Worm (Caenorhabditis elegans) whole organism, L1 larva: ENCODE results near the gene ifg-1.

ENCODE experiments used
- C04F5.9 ChIP-seq: sonication (generic microtip); optimal IDR thresholded peaks from 2 replicates; lab custom pipeline; 2016; ENCODE audit warnings: missing genetic modification characterization, missing compliant biosample characterization
- C16A3.4 ChIP-seq: fragments of 150-350 bp; optimal IDR thresholded peaks from 2 replicates; lab custom pipeline; 2014; ENCODE audit warnings: missing biosample characterization, missing genetic modification characterization
- F16B12.6 ChIP-seq: fragments of 150-350 bp; optimal IDR thresholded peaks from 2 replicates; lab custom pipeline; 2014; ENCODE audit warnings: missing biosample characterization, missing genetic modification characterization
- aha-1 ChIP-seq: fragments of 150-350 bp; optimal IDR thresholded peaks from 2 replicates; lab custom pipeline; 2014; ENCODE audit warnings: missing biosample characterization, missing genetic modification characterization
- ama-1 ChIP-seq: fragments of 150-350 bp; optimal IDR thresholded peaks from 2 replicates; lab custom pipeline; 2014
- blmp-1 ChIP-seq: fragments of 150-350 bp; optimal IDR thresholded peaks from 2 replicates; lab custom pipeline; 2014; ENCODE audit warnings: missing biosample characterization, missing genetic modification characterization
- ceh-8 ChIP-seq: fragments of 200-800 bp; sonication (Bioruptor generic); optimal IDR thresholded peaks from 2 replicates; lab custom pipeline; 2018; ENCODE audit warnings: mild to moderate bottlenecking, missing genetic modification characterization, moderate library complexity, missing compliant biosample characterization
- ceh-82 ChIP-seq, 3 experiments: fragments of 150-350 bp in 1 of 3; sonication (generic microtip) in 2 of 3; optimal IDR thresholded peaks; 2 replicates each; lab custom pipeline; 2014 to 2017; ENCODE audit warnings: missing biosample characterization in 3 of 3, missing genetic modification characterization in 3 of 3
- ces-1 ChIP-seq: fragments of 150-350 bp; optimal IDR thresholded peaks from 2 replicates; lab custom pipeline; 2014; ENCODE audit warnings: missing biosample characterization, missing genetic modification reagents, missing genetic modification characterization
- dpl-1 ChIP-seq, 3 experiments: fragments of 150-350 bp in 2 of 3; sonication (generic microtip) in 1 of 3; optimal IDR thresholded peaks; 2 replicates each; lab custom pipeline; 2014 to 2017; ENCODE audit warnings: missing biosample characterization in 3 of 3, missing genetic modification characterization in 3 of 3, missing genetic modification reagents in 3 of 3
- dsc-1 ChIP-seq: sonication (generic microtip); optimal IDR thresholded peaks from 2 replicates; lab custom pipeline; 2016; ENCODE audit warnings: mild to moderate bottlenecking, missing genetic modification characterization, missing compliant biosample characterization
- efl-1 ChIP-seq, 4 experiments: fragments of 150-350 bp; optimal IDR thresholded peaks in 3 of 4; peaks in 1 of 4; 1 replicate in 1 of 4; 2 replicates in 3 of 4; lab custom pipeline; 2014; ENCODE audit warnings: missing biosample characterization in 2 of 4, missing genetic modification characterization in 2 of 4, missing genetic modification reagents in 2 of 4
- egl-13 ChIP-seq: sonication (generic microtip); optimal IDR thresholded peaks from 2 replicates; lab custom pipeline; 2016; ENCODE audit warnings: missing genotype, missing genetic modification reagents, missing genetic modification characterization, missing compliant biosample characterization
- elt-2 ChIP-seq: sonication (generic microtip); optimal IDR thresholded peaks from 2 replicates; lab custom pipeline; 2016; ENCODE audit warnings: missing genetic modification characterization, mild to moderate bottlenecking, inconsistent platforms, missing compliant biosample characterization, missing genetic modification reagents
- fkh-10 ChIP-seq: sonication (generic microtip); optimal IDR thresholded peaks from 2 replicates; lab custom pipeline; 2017; ENCODE audit warnings: missing biosample characterization, missing genetic modification reagents, missing genetic modification characterization
- grh-1 ChIP-seq: fragments of 200-800 bp; sonication (Bioruptor generic); IDR thresholded peaks from 2 replicates; pipeline ENCODE4 v1.3.6; 2022; ENCODE audit warnings: missing genetic modification reagents, missing genetic modification characterization, missing compliant biosample characterization
- hlh-17 ChIP-seq: fragments of 200-800 bp; sonication (Bioruptor generic); optimal IDR thresholded peaks from 2 replicates; lab custom pipeline; 2018; ENCODE audit warnings: missing genetic modification characterization, mild to moderate bottlenecking, missing compliant biosample characterization, moderate library complexity, borderline replicate concordance
- hlh-4 ChIP-seq: sonication (generic microtip); optimal IDR thresholded peaks from 2 replicates; lab custom pipeline; 2016; ENCODE audit warnings: mild to moderate bottlenecking, missing genetic modification characterization, missing compliant biosample characterization
- lin-35 ChIP-seq, 2 experiments: fragments of 150-350 bp; optimal IDR thresholded peaks; 2 replicates each; lab custom pipeline; 2014; ENCODE audit warnings: missing biosample characterization in 2 of 2, missing genetic modification characterization in 2 of 2, missing genetic modification reagents in 2 of 2
- mep-1 ChIP-seq: fragments of 150-350 bp; optimal IDR thresholded peaks from 2 replicates; lab custom pipeline; 2014; ENCODE audit warnings: missing biosample characterization, missing genetic modification characterization
- nhr-20 ChIP-seq: sonication (generic microtip); optimal IDR thresholded peaks from 2 replicates; lab custom pipeline; 2016; ENCODE audit warnings: mild to moderate bottlenecking, missing genetic modification characterization, missing compliant biosample characterization
- nhr-237 ChIP-seq: fragments of 150-350 bp; optimal IDR thresholded peaks from 2 replicates; lab custom pipeline; 2014; ENCODE audit warnings: missing biosample characterization, missing genetic modification characterization
- nhr-28 ChIP-seq: fragments of 150-350 bp; optimal IDR thresholded peaks from 2 replicates; lab custom pipeline; 2014; ENCODE audit warnings: missing biosample characterization, missing genetic modification characterization
- nhr-71 ChIP-seq: sonication (generic microtip); optimal IDR thresholded peaks from 2 replicates; lab custom pipeline; 2016; ENCODE audit warnings: mild to moderate bottlenecking, missing genetic modification characterization, moderate library complexity, missing compliant biosample characterization
- nhr-76 ChIP-seq: sonication (generic microtip); optimal IDR thresholded peaks from 2 replicates; lab custom pipeline; 2017; ENCODE audit warnings: missing biosample characterization, missing genetic modification characterization
- nhr-77 ChIP-seq: fragments of 150-350 bp; optimal IDR thresholded peaks from 2 replicates; lab custom pipeline; 2014; ENCODE audit warnings: missing biosample characterization, missing genetic modification characterization
- nhr-85 ChIP-seq: sonication (generic microtip); peaks from one replicate; lab custom pipeline; 2016; ENCODE audit warnings: missing genetic modification characterization, inconsistent platforms, missing compliant biosample characterization
- nhr-90 ChIP-seq: sonication (generic microtip); optimal IDR thresholded peaks from 2 replicates; lab custom pipeline; 2016; ENCODE audit warnings: mild to moderate bottlenecking, missing genetic modification characterization, missing compliant biosample characterization; ENCODE audit not compliant: poor library complexity
- pag-3 ChIP-seq: sonication (generic microtip); optimal IDR thresholded peaks from 2 replicates; lab custom pipeline; 2017; ENCODE audit warnings: missing genetic modification characterization, mild to moderate bottlenecking, missing compliant biosample characterization, antibody characterized with exemption, borderline replicate concordance; ENCODE audit not compliant: insufficient read depth
- pax-3 ChIP-seq: fragments of 200-800 bp; sonication (Bioruptor generic); optimal IDR thresholded peaks from 2 replicates; lab custom pipeline; 2018; ENCODE audit warnings: mild to moderate bottlenecking, missing genetic modification characterization, moderate library complexity, missing compliant biosample characterization
- pqm-1 ChIP-seq: sonication (generic microtip); optimal IDR thresholded peaks from 3 replicates; lab custom pipeline; 2017; ENCODE audit warnings: missing biosample characterization, missing genetic modification characterization
- rnt-1 ChIP-seq: sonication (generic microtip); optimal IDR thresholded peaks from 2 replicates; lab custom pipeline; 2016; ENCODE audit warnings: mild to moderate bottlenecking, missing genetic modification characterization, moderate library complexity, missing compliant biosample characterization
- skn-1 ChIP-seq: fragments of 150-350 bp; optimal IDR thresholded peaks from 2 replicates; lab custom pipeline; 2014; ENCODE audit warnings: missing biosample characterization, missing genetic modification characterization
- snu-23 ChIP-seq: sonication (generic microtip); optimal IDR thresholded peaks from 2 replicates; lab custom pipeline; 2016; ENCODE audit warnings: missing genetic modification characterization, missing compliant biosample characterization
- sox-4 ChIP-seq: sonication (generic microtip); optimal IDR thresholded peaks from 2 replicates; lab custom pipeline; 2016; ENCODE audit warnings: missing genetic modification characterization, missing compliant biosample characterization
- sup-37 ChIP-seq: fragments of 200-800 bp; sonication (Bioruptor generic); optimal IDR thresholded peaks from 2 replicates; lab custom pipeline; 2018; ENCODE audit warnings: mild to moderate bottlenecking, missing genetic modification characterization, missing compliant biosample characterization
- swsn-7 ChIP-seq: sonication (generic microtip); optimal IDR thresholded peaks from 2 replicates; lab custom pipeline; 2016; ENCODE audit warnings: missing genetic modification characterization, missing compliant biosample characterization
- tlp-1 ChIP-seq: fragments of 150-350 bp; optimal IDR thresholded peaks from 2 replicates; lab custom pipeline; 2014; ENCODE audit warnings: missing biosample characterization, missing genetic modification characterization
- unc-62 ChIP-seq: fragments of 150-350 bp; optimal IDR thresholded peaks from 2 replicates; lab custom pipeline; 2014; ENCODE audit warnings: missing biosample characterization, missing genetic modification reagents, missing genetic modification characterization
- unc-98 ChIP-seq: fragments of 200-800 bp; sonication (Bioruptor generic); IDR thresholded peaks from 2 replicates; pipeline ENCODE4 v1.3.6; 2022; ENCODE audit warnings: missing genetic modification characterization, missing compliant biosample characterization
- xbp-1 ChIP-seq: sonication (generic microtip); optimal IDR thresholded peaks from 2 replicates; lab custom pipeline; 2016; ENCODE audit warnings: missing genetic modification characterization, missing compliant biosample characterization

The ifg-1 gene

ce11 chrII:8204039-8204438 is 13.0 kb upstream of the ifg-1 start, which contains the start of gene col-76:
TSS of gene col-76 (plus strand) at chrII:8204339.
- TF ChIP-seq rnt-1 (tag; lab: Kevin White, UChicago) = no peak
- TF ChIP-seq, all 84 proteins: peak for 0

DNA sequence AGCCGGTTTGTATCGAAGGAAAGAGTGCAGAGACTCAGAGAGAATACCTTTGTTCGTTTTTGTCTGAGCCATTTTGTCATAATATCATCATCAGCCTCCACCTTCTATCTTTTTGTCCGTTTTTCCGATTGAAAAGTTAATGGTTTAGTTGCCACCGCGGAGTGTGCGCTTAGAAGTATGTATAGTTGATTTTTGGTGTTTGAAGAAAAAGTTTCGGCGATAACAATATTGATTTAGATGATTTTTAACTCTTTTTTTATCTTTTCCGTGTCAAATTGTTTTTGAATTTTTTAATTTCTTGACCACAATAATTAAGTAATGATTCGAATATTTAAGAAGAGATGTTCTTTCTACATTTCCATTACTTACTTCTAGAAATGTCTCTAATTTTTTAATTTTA is 11.4 kb upstream of the ifg-1 start:
- TF ChIP-seq efl-1 (optimal IDR thresholded peaks at IDR 0.05; lab: Kevin White, UChicago) = no peak
- peak in 1 of 2 experiments; percentile 79 for TF ChIP-seq efl-1 (GFP tag; optimal IDR thresholded peaks at IDR 0.05 in 1 of 2; lab: Kevin White, UChicago)
- TF ChIP-seq snu-23 (GFP tag; lab: Kevin White, UChicago) = no peak
- peak; percentile 30 for TF ChIP-seq elt-2 (tag; lab: Kevin White, UChicago)

DNA sequence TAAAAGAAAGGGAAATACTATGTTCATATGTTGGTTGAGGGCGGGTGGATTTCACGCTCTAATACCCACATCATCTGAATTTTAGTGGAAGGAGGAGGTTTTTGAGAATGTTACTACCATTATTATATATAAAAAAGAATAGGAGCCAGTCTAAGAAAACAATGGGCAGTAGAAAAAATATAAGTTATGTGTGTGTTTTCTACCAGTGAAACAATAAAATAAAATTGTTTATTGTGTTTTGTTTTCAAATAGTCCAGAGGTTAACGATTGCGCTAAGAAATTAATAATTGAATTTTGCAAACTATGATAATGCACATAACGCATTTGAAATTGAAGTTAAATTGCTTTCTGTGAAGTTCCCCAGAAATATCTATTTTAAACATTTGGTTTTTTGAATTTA is 7.5 kb upstream of the ifg-1 start, which contains the start of gene M110.8:
Gene M110.8 (minus strand): TSS at position 101 of the 400 bp plus-strand sequence.
- TF ChIP-seq dsc-1 (tag; lab: Kevin White, UChicago) = no peak
- TF ChIP-seq sup-37 (GFP tag; lab: Kevin White, UChicago) = no peak
- TF ChIP-seq nhr-237 (tag; lab: Kevin White, UChicago) = no peak
- TF ChIP-seq, all 84 proteins: peak for 0

- TF ChIP-seq grh-1 (GFP tag; lab: Robert Waterston, UW) = no peak
- TF ChIP-seq nhr-90 (tag; lab: Kevin White, UChicago) = no peak
- no peak for TF ChIP-seq nhr-20
- no peak for TF ChIP-seq ama-1 (lab: Kevin White, UChicago)
- no peak for TF ChIP-seq unc-98
- TF ChIP-seq nhr-77 = no peak
- TF ChIP-seq elt-2 (tag; lab: Kevin White, UChicago) = no peak
- no peak for TF ChIP-seq ceh-8 (GFP tag; lab: Kevin White, UChicago)
- no peak for TF ChIP-seq unc-62 (GFP tag; lab: Kevin White, UChicago)
- TF ChIP-seq ces-1 (GFP tag; lab: Kevin White, UChicago) = no peak
- TF ChIP-seq sox-4 (tag; lab: Kevin White, UChicago) = no peak
Measured at ce11 chrII:8212680-8213079, 4.3 kb upstream of the ifg-1 start, which contains the start of gene twk-3. TSS of gene twk-3 (minus strand) at chrII:8212780.

DNA sequence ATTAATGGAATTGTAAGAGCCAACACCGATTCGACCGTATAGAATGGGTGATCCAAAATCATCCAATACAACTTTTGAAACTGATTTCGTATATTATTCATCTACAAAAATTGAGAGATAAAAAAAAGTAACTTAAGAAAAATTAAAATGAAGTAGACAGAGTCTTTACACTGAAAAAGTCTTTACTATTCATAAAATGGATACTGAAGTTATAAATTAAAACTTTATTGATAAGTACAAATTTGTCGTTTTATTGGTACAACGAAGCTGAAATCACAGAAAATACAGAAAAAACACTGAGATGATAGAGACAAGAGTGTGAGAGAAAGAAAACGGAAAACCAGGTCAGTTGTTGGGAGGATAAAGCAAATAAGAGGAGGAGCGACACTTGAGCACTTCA is 2.7 kb upstream of the ifg-1 start, which contains the start of gene M110.10:
Gene M110.10 (minus strand): TSS at position 101 of the 400 bp plus-strand sequence.
- TF ChIP-seq hlh-17 (GFP tag; lab: Kevin White, UChicago) (no peak), tlp-1 (no peak), lin-35 (GFP tag; optimal IDR thresholded peaks at IDR 0.05; lab: Kevin White, UChicago) (no peak), F16B12.6 (tag; lab: Kevin White, UChicago) (no peak), pax-3 (tag; lab: Kevin White, UChicago) (no peak), snu-23 (GFP tag; lab: Kevin White, UChicago) (no peak), nhr-90 (tag; lab: Kevin White, UChicago) (no peak), egl-13 (no peak), C04F5.9 (tag; lab: Kevin White, UChicago) (no peak)

ce11 chrII:8216433-8216832 is 589 bp upstream of the ifg-1 start, which contains the start of gene M110.3:
TSS of gene M110.3 (minus strand) at chrII:8216616.
- TF ChIP-seq nhr-85 (tag; lab: Kevin White, UChicago) (peak; percentile 67), nhr-71 (tag; lab: Kevin White, UChicago) (peak; percentile 61), C04F5.9 (tag; lab: Kevin White, UChicago) (peak; percentile 44), nhr-76 (tag; lab: Kevin White, UChicago) (no peak), dpl-1 (GFP tag; optimal IDR thresholded peaks at IDR 0.05; lab: Kevin White, UChicago) (peak; percentile 18 to 58 (median 42)), elt-2 (tag; lab: Kevin White, UChicago) (no peak), nhr-28 (tag; lab: Kevin White, UChicago) (no peak), mep-1 (peak; percentile 48), efl-1 (optimal IDR thresholded peaks at IDR 0.05; lab: Kevin White, UChicago) (peak; percentile 65), efl-1 (GFP tag; optimal IDR thresholded peaks at IDR 0.05 in 1 of 2; lab: Kevin White, UChicago) (peak; percentile 54 to 91), nhr-77 (peak; percentile 25), swsn-7 (peak; percentile 32), fkh-10 (GFP tag; lab: Kevin White, UChicago) (no peak), C16A3.4 (peak; percentile 35), skn-1 (tag; lab: Kevin White, UChicago) (peak; percentile 1), xbp-1 (tag; lab: Kevin White, UChicago) (peak; percentile 38), lin-35 (GFP tag; optimal IDR thresholded peaks at IDR 0.05; lab: Kevin White, UChicago) (peak; percentile 47 to 63), aha-1 (tag; lab: Kevin White, UChicago) (no peak), pag-3 (peak; percentile 71), hlh-4 (no peak), tlp-1 (no peak), ceh-82 (tag; optimal IDR thresholded peaks at IDR 0.05; lab: Kevin White, UChicago) (peak in 2 of 3 experiments; percentile 4 to 42), pqm-1 (tag; lab: Kevin White, UChicago) (no peak), blmp-1 (tag; lab: Kevin White, UChicago) (peak; percentile 64)
